Worm (Caenorhabditis elegans): Measurements from ENCODE around the gene cyp-25A2.

cyp-25A2 gene

ce11 chrIII:3801379-3801894 lies 33.6 kb upstream of the cyp-25A2 start (continued):
- TF ChIP-seq lir-3 (tag; optimal IDR thresholded peaks at IDR 0.05; ENCODE audit: poor library complexity): peak; percentile 90
- peak; percentile 89 for TF ChIP-seq nhr-90 (tag; optimal IDR thresholded peaks at IDR 0.05; ENCODE audit: poor library complexity)
- TF ChIP-seq ceh-8 (GFP tag; optimal IDR thresholded peaks at IDR 0.05): peak; percentile 89
- no peak for TF ChIP-seq nhr-76 (tag; optimal IDR thresholded peaks at IDR 0.05)
- peak; percentile 74 for TF ChIP-seq aly-2 (tag; optimal IDR thresholded peaks at IDR 0.05)
- peak; percentile 43 for TF ChIP-seq lin-15B (tag; optimal IDR thresholded peaks at IDR 0.05)
- TF ChIP-seq dpl-1 (GFP tag; optimal IDR thresholded peaks at IDR 0.05): peak; percentile 71 to 75 (median 74)
- peak; percentile 90 for TF ChIP-seq dsc-1 (tag; optimal IDR thresholded peaks at IDR 0.05)
- TF ChIP-seq pag-3 (tag; optimal IDR thresholded peaks at IDR 0.05; ENCODE audit: borderline replicate concordance, insufficient read depth): peak; percentile 51

- TF ChIP-seq blmp-1 (tag; optimal IDR thresholded peaks at IDR 0.05): no peak
- no peak for TF ChIP-seq ceh-90 (tag; optimal IDR thresholded peaks at IDR 0.05)
- TF ChIP-seq snu-23 (GFP tag; optimal IDR thresholded peaks at IDR 0.05): no peak
- TF ChIP-seq ceh-82 (tag; optimal IDR thresholded peaks at IDR 0.05): no peak
- TF ChIP-seq isw-1 (GFP tag; IDR thresholded peaks at IDR 0.05): no peak
- no peak for TF ChIP-seq ces-1 (GFP tag; optimal IDR thresholded peaks at IDR 0.05)
- TF ChIP-seq nhr-28 (tag; optimal IDR thresholded peaks at IDR 0.05): no peak
- TF ChIP-seq pag-3 (tag; optimal IDR thresholded peaks at IDR 0.05; ENCODE audit: borderline replicate concordance, insufficient read depth): no peak
- no peak for TF ChIP-seq nhr-85 (tag)
- no peak for TF ChIP-seq unc-130 (tag; optimal IDR thresholded peaks at IDR 0.05)
- TF ChIP-seq ceh-63 (GFP tag; optimal IDR thresholded peaks at IDR 0.05): no peak
- TF ChIP-seq mef-2 (tag; optimal IDR thresholded peaks at IDR 0.05): no peak
- TF ChIP-seq skn-1 (tag; optimal IDR thresholded peaks at IDR 0.05): no peak
- TF ChIP-seq tlp-1 (tag; optimal IDR thresholded peaks at IDR 0.05): no peak
Measured at ce11 chrIII:3803113-3803512, 31.9 kb upstream of the cyp-25A2 start.

ce11 chrIII:3804422-3804821 lies 30.6 kb upstream of the cyp-25A2 start, which contains the start of gene xbx-5:
TSS of gene xbx-5 (minus strand) at chrIII:3804477.
- TF ChIP-seq blmp-1 (tag; optimal IDR thresholded peaks at IDR 0.05) (no peak), nhr-85 (tag) (peak; percentile 0), grh-1 (GFP tag; IDR thresholded peaks at IDR 0.05) (no peak), nhr-47 (tag; optimal IDR thresholded peaks at IDR 0.05) (no peak), mdl-1 (tag; optimal IDR thresholded peaks at IDR 0.05) (no peak), zag-1 (tag; optimal IDR thresholded peaks at IDR 0.05) (no peak), isw-1 (GFP tag; IDR thresholded peaks at IDR 0.05) (no peak), nhr-71 (tag; optimal IDR thresholded peaks at IDR 0.05) (peak; percentile 18), fkh-8 (tag; optimal IDR thresholded peaks at IDR 0.05) (peak; percentile 76), Y116A8C.19 (tag; optimal IDR thresholded peaks at IDR 0.05; ENCODE audit: borderline replicate concordance) (no peak), snpc-4 (tag; optimal IDR thresholded peaks at IDR 0.05) (no peak), egl-13 (tag; optimal IDR thresholded peaks at IDR 0.05) (no peak), fos-1 (tag; optimal IDR thresholded peaks at IDR 0.05) (no peak), C34B4.2 (tag; optimal IDR thresholded peaks at IDR 0.05) (no peak), lin-15B (tag; optimal IDR thresholded peaks at IDR 0.05) (no peak), aha-1 (tag; optimal IDR thresholded peaks at IDR 0.05) (no peak), F16B12.6 (tag; optimal IDR thresholded peaks at IDR 0.05) (no peak), fkh-10 (GFP tag; optimal IDR thresholded peaks at IDR 0.05) (no peak), unc-30 (tag; optimal IDR thresholded peaks at IDR 0.05) (no peak), rnt-1 (tag; optimal IDR thresholded peaks at IDR 0.05) (no peak)

DNA sequence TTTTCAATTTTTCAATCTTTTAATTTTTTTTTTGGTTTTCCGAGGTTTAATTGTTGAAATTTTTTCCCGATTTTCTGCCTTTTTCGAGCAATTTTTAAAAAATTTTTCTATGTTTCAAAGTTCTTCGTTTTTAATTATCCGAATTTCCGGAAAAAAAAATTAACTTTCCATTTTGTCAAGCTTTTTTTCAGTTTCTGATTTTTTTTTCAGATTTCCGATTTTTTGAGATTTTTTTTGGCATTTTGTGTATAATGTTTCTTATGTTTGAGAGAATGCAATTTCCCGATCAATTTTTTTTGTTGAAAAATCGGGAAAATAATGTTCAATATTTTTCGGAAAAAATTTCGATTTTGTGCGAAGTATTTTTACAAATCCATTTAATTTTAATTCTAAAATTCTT lies 28.1 kb upstream of the cyp-25A2 start:
- no peak for TF ChIP-seq nhr-47 (tag; optimal IDR thresholded peaks at IDR 0.05)
- no peak for TF ChIP-seq pax-3 (tag; optimal IDR thresholded peaks at IDR 0.05)
- TF ChIP-seq nhr-84 (tag; optimal IDR thresholded peaks at IDR 0.05): no peak
- no peak for TF ChIP-seq snu-23 (GFP tag; optimal IDR thresholded peaks at IDR 0.05)
- TF ChIP-seq zag-1 (tag; optimal IDR thresholded peaks at IDR 0.05): no peak
- no peak for TF ChIP-seq unc-30 (tag; optimal IDR thresholded peaks at IDR 0.05)
- no peak for TF ChIP-seq C34B4.2 (tag; optimal IDR thresholded peaks at IDR 0.05)
- TF ChIP-seq blmp-1 (tag; optimal IDR thresholded peaks at IDR 0.05): no peak
- no peak for TF ChIP-seq ztf-4 (tag; optimal IDR thresholded peaks at IDR 0.05)
- TF ChIP-seq ets-5 (GFP tag; IDR thresholded peaks at IDR 0.05): no peak
- no peak for TF ChIP-seq ceh-90 (tag; optimal IDR thresholded peaks at IDR 0.05)
- TF ChIP-seq grh-1 (GFP tag; IDR thresholded peaks at IDR 0.05): no peak
- no peak for TF ChIP-seq elt-2 (tag; optimal IDR thresholded peaks at IDR 0.05)
